Fruit fly (Drosophila melanogaster) whole organism, prepupa: ENCODE results near the gene CG14969.

Experiments
- Blimp-1 ChIP-seq: fragments of 200-800 bp; sonication (Bioruptor generic); optimal IDR thresholded peaks from 3 replicates; lab custom pipeline; 2017; ENCODE audit warnings: missing biosample characterization, missing genetic modification characterization, mild to moderate bottlenecking, moderate library complexity, missing genetic modification reagents
- CG10631 ChIP-seq: fragments of 200-800 bp; sonication (Bioruptor generic); optimal IDR thresholded peaks from 2 replicates; lab custom pipeline; 2016; ENCODE audit warnings: missing biosample characterization, missing genetic modification characterization
- CG10669 ChIP-seq: fragments of 200-800 bp; sonication (Bioruptor generic); optimal IDR thresholded peaks from 3 replicates; lab custom pipeline; 2018; ENCODE audit warnings: missing biosample characterization, mild to moderate bottlenecking, missing genetic modification characterization, moderate library complexity
- CG11294 ChIP-seq: fragments of 200-800 bp; sonication (Bioruptor generic); IDR thresholded peaks from 2 replicates; pipeline ENCODE4 v1.3.6; 2022; ENCODE audit warnings: missing biosample characterization, missing genetic modification characterization
- CG11762 ChIP-seq: fragments of 200-800 bp; sonication (Bioruptor generic); optimal IDR thresholded peaks from 3 replicates; lab custom pipeline; 2016; ENCODE audit warnings: missing biosample characterization, missing genetic modification characterization; ENCODE audit not compliant: insufficient read depth
- CG11902 ChIP-seq: fragments of 200-800 bp; sonication (Bioruptor generic); optimal IDR thresholded peaks from 3 replicates; lab custom pipeline; 2016; ENCODE audit warnings: missing biosample characterization, missing genetic modification characterization
- CG15336 ChIP-seq: fragments of 200-800 bp; sonication (Bioruptor generic); IDR thresholded peaks from 2 replicates; pipeline ENCODE4 v1.3.6; 2022; ENCODE audit warnings: missing biosample characterization, missing genetic modification characterization
- CG1621 ChIP-seq: fragments of 200-800 bp; sonication (Bioruptor generic); optimal IDR thresholded peaks from 3 replicates; lab custom pipeline; 2018; ENCODE audit warnings: missing biosample characterization, mild to moderate bottlenecking, missing genetic modification characterization
- CG16779 ChIP-seq: fragments of 200-800 bp; sonication (Bioruptor generic); optimal IDR thresholded peaks from 3 replicates; lab custom pipeline; 2017; ENCODE audit warnings: missing biosample characterization, mild to moderate bottlenecking, missing genetic modification characterization
- CG31627 ChIP-seq: fragments of 200-800 bp; sonication (Bioruptor generic); optimal IDR thresholded peaks from 3 replicates; lab custom pipeline; 2016; ENCODE audit warnings: missing biosample characterization, missing genetic modification characterization
- CG32006 ChIP-seq: fragments of 200-800 bp; sonication (Bioruptor generic); optimal IDR thresholded peaks from 3 replicates; lab custom pipeline; 2017; ENCODE audit warnings: missing biosample characterization, mild to moderate bottlenecking, missing genetic modification characterization
- CG3919 ChIP-seq: fragments of 200-800 bp; sonication (Bioruptor generic); optimal IDR thresholded peaks from 3 replicates; lab custom pipeline; 2016; ENCODE audit warnings: missing biosample characterization, missing genetic modification characterization
- CG4318 ChIP-seq: fragments of 200-800 bp; sonication (Bioruptor generic); optimal IDR thresholded peaks from 3 replicates; lab custom pipeline; 2017; ENCODE audit warnings: missing biosample characterization, mild to moderate bottlenecking, missing genetic modification characterization
- CG6163 ChIP-seq: fragments of 200-800 bp; sonication (Bioruptor generic); IDR thresholded peaks from 3 replicates; pipeline ENCODE4 v1.3.6; 2022; ENCODE audit warnings: missing biosample characterization, missing genetic modification characterization
- CG6276 ChIP-seq: fragments of 200-800 bp; sonication (Bioruptor generic); optimal IDR thresholded peaks from 2 replicates; lab custom pipeline; 2017; ENCODE audit warnings: missing biosample characterization, mild to moderate bottlenecking, missing genetic modification characterization
- CG6792 ChIP-seq: fragments of 200-800 bp; sonication (Bioruptor generic); optimal IDR thresholded peaks from 3 replicates; lab custom pipeline; 2016; ENCODE audit warnings: missing biosample characterization, missing genetic modification characterization
- CG6808 ChIP-seq: fragments of 200-800 bp; sonication (Bioruptor generic); optimal IDR thresholded peaks from 3 replicates; lab custom pipeline; 2017; ENCODE audit warnings: missing biosample characterization, missing genetic modification characterization, mild to moderate bottlenecking, moderate library complexity, missing genetic modification reagents
- CG6854 ChIP-seq: fragments of 200-800 bp; sonication (Bioruptor generic); optimal IDR thresholded peaks from 2 replicates; lab custom pipeline; 2017; ENCODE audit warnings: missing biosample characterization, mild to moderate bottlenecking, missing genetic modification characterization
- CG7368 ChIP-seq: fragments of 200-800 bp; sonication (Bioruptor generic); optimal IDR thresholded peaks from 3 replicates; lab custom pipeline; 2016; ENCODE audit warnings: missing biosample characterization, missing genetic modification characterization
- CG8632 ChIP-seq: fragments of 200-800 bp; sonication (Bioruptor generic); optimal IDR thresholded peaks from 3 replicates; lab custom pipeline; 2016; ENCODE audit warnings: missing biosample characterization, missing genetic modification characterization
- CG9139 ChIP-seq: fragments of 200-800 bp; sonication (Bioruptor generic); optimal IDR thresholded peaks from 3 replicates; lab custom pipeline; 2017; ENCODE audit warnings: missing biosample characterization, mild to moderate bottlenecking, missing genetic modification characterization
- Eip75B ChIP-seq: fragments of 200-800 bp; sonication (Bioruptor generic); optimal IDR thresholded peaks from 3 replicates; lab custom pipeline; 2016; ENCODE audit warnings: missing biosample characterization, missing genetic modification characterization
- Eip78C ChIP-seq: fragments of 200-800 bp; sonication (Bioruptor generic); peaks from one replicate; lab custom pipeline; 2016; ENCODE audit warnings: missing biosample characterization, missing genetic modification characterization
- Eip93F ChIP-seq: fragments of 200-800 bp; sonication (Bioruptor generic); optimal IDR thresholded peaks from 2 replicates; lab custom pipeline; 2016; ENCODE audit warnings: missing biosample characterization, mild to moderate bottlenecking, missing genetic modification characterization
- Ets96B ChIP-seq: fragments of 200-800 bp; optimal IDR thresholded peaks from 2 replicates; lab custom pipeline; 2019; ENCODE audit warnings: missing biosample characterization, mild to moderate bottlenecking, missing genetic modification characterization, moderate library complexity
- Gug ChIP-seq: fragments of 200-800 bp; sonication (Bioruptor generic); IDR thresholded peaks from 2 replicates; pipeline ENCODE4 v1.3.6; 2022; ENCODE audit warnings: missing biosample characterization, missing genetic modification characterization
- Hr39 ChIP-seq: fragments of 200-800 bp; sonication (Bioruptor generic); optimal IDR thresholded peaks from 2 replicates; lab custom pipeline; 2016; ENCODE audit warnings: missing biosample characterization, missing genetic modification characterization
- Hr4 ChIP-seq: fragments of 200-800 bp; sonication (Bioruptor generic); optimal IDR thresholded peaks from 3 replicates; lab custom pipeline; 2016; ENCODE audit warnings: missing biosample characterization, missing genetic modification characterization
- Met ChIP-seq: fragments of 200-800 bp; sonication (Bioruptor generic); optimal IDR thresholded peaks from 3 replicates; lab custom pipeline; 2016; ENCODE audit warnings: missing biosample characterization, missing genetic modification characterization
- OdsH ChIP-seq: fragments of 200-800 bp; sonication (Bioruptor generic); optimal IDR thresholded peaks from 3 replicates; lab custom pipeline; 2016; ENCODE audit warnings: missing biosample characterization, missing genetic modification characterization
- Sox102F ChIP-seq: fragments of 200-800 bp; sonication (Bioruptor generic); optimal IDR thresholded peaks from 2 replicates; lab custom pipeline; 2016; ENCODE audit warnings: missing biosample characterization, mild to moderate bottlenecking, missing genetic modification characterization
- Sox14 ChIP-seq: fragments of 200-800 bp; sonication (Bioruptor generic); optimal IDR thresholded peaks from 3 replicates; lab custom pipeline; 2016; ENCODE audit warnings: missing biosample characterization, missing genetic modification characterization
- Sox15 ChIP-seq: fragments of 200-800 bp; sonication (Bioruptor generic); optimal IDR thresholded peaks from 3 replicates; lab custom pipeline; 2016; ENCODE audit warnings: missing biosample characterization, missing genetic modification characterization
- acj6 ChIP-seq: fragments of 200-800 bp; sonication (Bioruptor generic); optimal IDR thresholded peaks from 3 replicates; lab custom pipeline; 2016; ENCODE audit warnings: missing biosample characterization, missing genetic modification characterization
- cyc ChIP-seq: fragments of 200-800 bp; sonication (Bioruptor generic); optimal IDR thresholded peaks from 3 replicates; lab custom pipeline; 2016; ENCODE audit warnings: missing biosample characterization, missing genetic modification characterization
- eg ChIP-seq: fragments of 200-800 bp; sonication (Bioruptor generic); IDR thresholded peaks from 3 replicates; pipeline ENCODE4 v1.3.6; 2022; ENCODE audit warnings: missing biosample characterization, missing genetic modification characterization
- esn ChIP-seq: fragments of 200-800 bp; sonication (Bioruptor generic); optimal IDR thresholded peaks from 2 replicates; lab custom pipeline; 2016; ENCODE audit warnings: missing biosample characterization, mild to moderate bottlenecking, missing genetic modification characterization, moderate library complexity
- fd59A ChIP-seq: fragments of 200-800 bp; sonication (Bioruptor generic); optimal IDR thresholded peaks from 2 replicates; lab custom pipeline; 2017; ENCODE audit warnings: missing biosample characterization, mild to moderate bottlenecking, missing genetic modification characterization, missing genetic modification reagents
- fd85E ChIP-seq: fragments of 200-800 bp; sonication (Bioruptor generic); optimal IDR thresholded peaks from 3 replicates; lab custom pipeline; 2016; ENCODE audit warnings: missing biosample characterization, missing genetic modification characterization
- fkh ChIP-seq: fragments of 200-800 bp; sonication (Bioruptor generic); optimal IDR thresholded peaks from 3 replicates; lab custom pipeline; 2017; ENCODE audit warnings: missing biosample characterization, mild to moderate bottlenecking, missing genetic modification characterization, moderate library complexity
- net ChIP-seq: fragments of 200-800 bp; sonication (Bioruptor generic); optimal IDR thresholded peaks from 3 replicates; lab custom pipeline; 2016; ENCODE audit warnings: missing biosample characterization, missing genetic modification characterization
- salr ChIP-seq, 2 experiments: fragments of 200-800 bp; sonication (Bioruptor generic); optimal IDR thresholded peaks; 3 replicates each; lab custom pipeline; 2016 to 2018; ENCODE audit warnings: missing biosample characterization in 2 of 2, missing genetic modification characterization in 2 of 2, mild to moderate bottlenecking in 1 of 2
- spab ChIP-seq: fragments of 200-800 bp; sonication (Bioruptor generic); optimal IDR thresholded peaks from 2 replicates; lab custom pipeline; 2017; ENCODE audit warnings: missing biosample characterization, mild to moderate bottlenecking, missing genetic modification characterization, missing genetic modification reagents
- ss ChIP-seq, 2 experiments: fragments of 200-800 bp; sonication (Bioruptor generic); optimal IDR thresholded peaks; 2 replicates in 1 of 2; 3 replicates in 1 of 2; lab custom pipeline; 2017 to 2018; ENCODE audit warnings: mild to moderate bottlenecking in 2 of 2, missing biosample characterization in 2 of 2, missing genetic modification characterization in 2 of 2, moderate library complexity in 1 of 2
- svp ChIP-seq: fragments of 200-800 bp; sonication (Bioruptor generic); peaks from one replicate; lab custom pipeline; 2016; ENCODE audit warnings: missing biosample characterization, missing genetic modification characterization
- topi ChIP-seq: fragments of 200-800 bp; sonication (Bioruptor generic); optimal IDR thresholded peaks from 3 replicates; lab custom pipeline; 2016; ENCODE audit warnings: missing biosample characterization, missing genetic modification characterization
- vri ChIP-seq: fragments of 200-800 bp; sonication (Bioruptor generic); optimal IDR thresholded peaks from 3 replicates; lab custom pipeline; 2016; ENCODE audit warnings: missing biosample characterization, mild to moderate bottlenecking, missing genetic modification characterization

Gene CG14969

DNA sequence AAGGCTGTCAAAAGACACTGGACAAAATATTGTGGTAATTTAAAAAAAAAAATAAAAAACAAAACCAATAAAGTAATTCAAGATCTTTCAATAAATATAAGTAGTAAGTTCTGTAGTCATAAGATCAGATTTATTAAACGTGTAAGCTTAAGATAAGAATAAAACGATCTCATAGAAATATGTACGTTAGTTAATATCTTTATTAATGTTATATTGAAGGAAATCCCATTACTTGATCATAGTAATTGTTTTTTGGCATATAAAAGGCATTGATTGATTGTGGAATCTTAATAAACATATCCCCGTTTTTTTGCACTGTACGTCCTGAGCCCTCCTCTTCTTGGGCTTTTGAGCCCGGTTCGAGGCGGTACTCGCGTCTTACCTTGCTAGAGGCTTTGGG, 8.5 kb upstream of the CG14969 start (continued):
- TF ChIP-seq Sox14 (peak; percentile 66), Eip75B (GFP tag; lab: Kevin White, UChicago) (peak; percentile 69), Hr4 (peak; percentile 41), Met (GFP tag; lab: Kevin White, UChicago) (peak; percentile 90), Eip93F (GFP tag; lab: Kevin White, UChicago) (peak; percentile 51), CG6163 (no peak), CG11762 (GFP tag; lab: Kevin White, UChicago) (peak; percentile 54), CG1621 (tag; lab: Kevin White, UChicago) (no peak), Ets96B (tag; lab: Kevin White, UChicago) (peak; percentile 6), CG6854 (peak; percentile 33), fkh (no peak), CG16779 (no peak), CG6792 (peak; percentile 83), eg (GFP tag; lab: Robert Waterston, UW) (no peak), CG9139 (GFP tag; lab: Kevin White, UChicago) (no peak), CG11902 (peak; percentile 54), fd85E (GFP tag; lab: Kevin White, UChicago) (no peak), CG4318 (GFP tag; lab: Kevin White, UChicago) (peak; percentile 7), salr (GFP tag; optimal IDR thresholded peaks at IDR 0.05; lab: Kevin White, UChicago) (peak in 1 of 2 experiments; percentile 58), CG15336 (GFP tag; lab: Robert Waterston, UW) (peak; percentile 42)

dm6 chr3L:3342307-3342940, 7.6 kb upstream of the CG14969 start:
- TF ChIP-seq esn (GFP tag; lab: Kevin White, UChicago): peak; percentile 82
- TF ChIP-seq CG10669: peak; percentile 62
- TF ChIP-seq CG32006 (GFP tag; lab: Kevin White, UChicago): peak; percentile 23
- peak; percentile 15 for TF ChIP-seq CG16779
- peak; percentile 57 for TF ChIP-seq spab (GFP tag; lab: Kevin White, UChicago)
- TF ChIP-seq CG6163: peak; percentile 60; the same call in 2 of the 3 replicates
- TF ChIP-seq fd85E (GFP tag; lab: Kevin White, UChicago): peak; percentile 24
- peak; percentile 82 for TF ChIP-seq Hr39 (GFP tag; lab: Kevin White, UChicago)
- TF ChIP-seq eg (GFP tag; lab: Robert Waterston, UW): no peak
- TF ChIP-seq net (GFP tag; lab: Kevin White, UChicago): peak; percentile 69
- TF ChIP-seq Eip75B (GFP tag; lab: Kevin White, UChicago): peak; percentile 79
- TF ChIP-seq topi (GFP tag; lab: Kevin White, UChicago): peak; percentile 75
- peak; percentile 34 to 57 for TF ChIP-seq ss (GFP tag; optimal IDR thresholded peaks at IDR 0.05; lab: Kevin White, UChicago)
- TF ChIP-seq CG10631 (GFP tag; lab: Kevin White, UChicago): peak; percentile 71
- TF ChIP-seq Sox15 (GFP tag; lab: Kevin White, UChicago): peak; percentile 53
- peak; percentile 36 for TF ChIP-seq CG7368
- TF ChIP-seq CG1621 (tag; lab: Kevin White, UChicago): peak; percentile 71
- peak; percentile 35 for TF ChIP-seq CG11902
- TF ChIP-seq CG6792: peak; percentile 77
- TF ChIP-seq CG11294 (GFP tag; lab: Robert Waterston, UW): no peak
- peak; percentile 30 to 40 for TF ChIP-seq salr (GFP tag; optimal IDR thresholded peaks at IDR 0.05; lab: Kevin White, UChicago)
- TF ChIP-seq OdsH: peak; percentile 57
- peak; percentile 23 for TF ChIP-seq Blimp-1 (GFP tag; lab: Kevin White, UChicago)
- TF ChIP-seq Gug (GFP tag; lab: Robert Waterston, UW): peak; percentile 28; the same call in 1 of the 2 replicates
- peak; percentile 91 for TF ChIP-seq Eip78C (GFP tag; lab: Kevin White, UChicago)
- TF ChIP-seq vri (GFP tag; lab: Kevin White, UChicago): peak; percentile 79
- TF ChIP-seq Eip93F (GFP tag; lab: Kevin White, UChicago): peak; percentile 72
- TF ChIP-seq Ets96B (tag; lab: Kevin White, UChicago): peak; percentile 70
- TF ChIP-seq fkh: no peak
- peak; percentile 89 for TF ChIP-seq svp (GFP tag; lab: Kevin White, UChicago)
- TF ChIP-seq acj6 (GFP tag; lab: Kevin White, UChicago): peak; percentile 73
- peak; percentile 85 for TF ChIP-seq CG31627 (GFP tag; lab: Kevin White, UChicago)
- TF ChIP-seq Met (GFP tag; lab: Kevin White, UChicago): peak; percentile 86
- TF ChIP-seq CG3919: peak; percentile 52
- TF ChIP-seq CG8632 (GFP tag; lab: Kevin White, UChicago): peak; percentile 71
- peak; percentile 86 for TF ChIP-seq Sox102F (GFP tag; lab: Kevin White, UChicago)
- TF ChIP-seq fd59A: peak; percentile 46
- TF ChIP-seq cyc (GFP tag; lab: Kevin White, UChicago): peak; percentile 67
- TF ChIP-seq CG11762 (GFP tag; lab: Kevin White, UChicago): peak; percentile 53
- TF ChIP-seq CG6808: peak; percentile 53
- no peak for TF ChIP-seq CG6276 (GFP tag; lab: Kevin White, UChicago)
